Worm (Caenorhabditis elegans) whole organism, late embryonic: ENCODE data around the gene F26D2.16.

Source experiments
- K02D7.2 ChIP-seq: sonication (generic microtip); optimal IDR thresholded peaks from 2 replicates; lab custom pipeline; 2017; ENCODE audit warnings: mild to moderate bottlenecking, missing genetic modification characterization, missing compliant biosample characterization
- K09A11.1 ChIP-seq: sonication (generic microtip); optimal IDR thresholded peaks from 2 replicates; lab custom pipeline; 2017; ENCODE audit warnings: antibody characterized with exemption, mild to moderate bottlenecking, missing genetic modification characterization, missing compliant biosample characterization; ENCODE audit not compliant: insufficient read depth
- Y22D7AL.16 ChIP-seq: sonication (generic microtip); optimal IDR thresholded peaks from 2 replicates; lab custom pipeline; 2016; ENCODE audit warnings: missing genetic modification characterization, missing compliant biosample characterization
- ama-1 ChIP-seq: fragments of 150-350 bp; optimal IDR thresholded peaks from 2 replicates; lab custom pipeline; 2014
- ceh-18 ChIP-seq: sonication (generic microtip); optimal IDR thresholded peaks from 2 replicates; lab custom pipeline; 2016; ENCODE audit warnings: missing genetic modification characterization, missing compliant biosample characterization
- ceh-22 ChIP-seq: sonication (generic microtip); optimal IDR thresholded peaks from 2 replicates; lab custom pipeline; 2017; ENCODE audit warnings: missing biosample characterization, missing genetic modification characterization
- ceh-31 ChIP-seq: sonication (generic microtip); optimal IDR thresholded peaks from 2 replicates; lab custom pipeline; 2016; ENCODE audit warnings: missing genetic modification characterization, missing compliant biosample characterization
- ceh-45 ChIP-seq: fragments of 200-800 bp; sonication (Bioruptor generic); IDR thresholded peaks from 2 replicates; pipeline ENCODE4 v1.3.6; 2022; ENCODE audit warnings: missing genetic modification reagents, missing genetic modification characterization, missing compliant biosample characterization
- ceh-48 ChIP-seq: sonication (generic microtip); optimal IDR thresholded peaks from 2 replicates; lab custom pipeline; 2016; ENCODE audit warnings: missing genetic modification characterization, inconsistent platforms, missing compliant biosample characterization
- ets-4 ChIP-seq: sonication (generic microtip); optimal IDR thresholded peaks from 2 replicates; lab custom pipeline; 2016; ENCODE audit warnings: missing genetic modification characterization, missing compliant biosample characterization
- eyg-1 ChIP-seq: sonication (generic microtip); optimal IDR thresholded peaks from 2 replicates; lab custom pipeline; 2016; ENCODE audit warnings: missing genotype, missing genetic modification characterization, missing compliant biosample characterization
- fax-1 ChIP-seq: sonication (generic microtip); optimal IDR thresholded peaks from 2 replicates; lab custom pipeline; 2016; ENCODE audit warnings: missing genotype, missing genetic modification characterization, missing compliant biosample characterization
- fkh-10 ChIP-seq: fragments of 150-350 bp; optimal IDR thresholded peaks from 2 replicates; lab custom pipeline; 2014; ENCODE audit warnings: missing biosample characterization, missing genetic modification reagents, missing genetic modification characterization
- fkh-6 ChIP-seq: sonication (generic microtip); optimal IDR thresholded peaks from 2 replicates; lab custom pipeline; 2016; ENCODE audit warnings: missing genetic modification characterization, missing compliant biosample characterization
- gmeb-2 ChIP-seq: sonication (generic microtip); optimal IDR thresholded peaks from 2 replicates; lab custom pipeline; 2016; ENCODE audit warnings: missing genetic modification characterization, inconsistent platforms, missing compliant biosample characterization
- hlh-13 ChIP-seq: fragments of 200-800 bp; sonication (Bioruptor generic); optimal IDR thresholded peaks from 2 replicates; lab custom pipeline; 2018; ENCODE audit warnings: mild to moderate bottlenecking, missing genetic modification characterization, missing compliant biosample characterization
- hlh-15 ChIP-seq: sonication (generic microtip); optimal IDR thresholded peaks from 2 replicates; lab custom pipeline; 2016; ENCODE audit warnings: missing genetic modification characterization, missing compliant biosample characterization
- lin-11 ChIP-seq: fragments of 200-800 bp; sonication (Bioruptor generic); optimal IDR thresholded peaks from 2 replicates; lab custom pipeline; 2018; ENCODE audit warnings: mild to moderate bottlenecking, missing genetic modification characterization, missing compliant biosample characterization
- nhr-232 ChIP-seq: sonication (generic microtip); optimal IDR thresholded peaks from 2 replicates; lab custom pipeline; 2016; ENCODE audit warnings: missing genetic modification characterization, missing compliant biosample characterization
- pag-3 ChIP-seq: sonication (generic microtip); optimal IDR thresholded peaks from 2 replicates; lab custom pipeline; 2016; ENCODE audit warnings: missing compliant biosample characterization, missing genetic modification characterization, borderline replicate concordance
- pat-9 ChIP-seq: fragments of 200-800 bp; sonication (Bioruptor generic); optimal IDR thresholded peaks from 2 replicates; lab custom pipeline; 2018; ENCODE audit warnings: mild to moderate bottlenecking, missing genetic modification characterization, moderate library complexity, missing compliant biosample characterization
- pax-1 ChIP-seq: fragments of 150-350 bp; optimal IDR thresholded peaks from 2 replicates; lab custom pipeline; 2014; ENCODE audit warnings: missing biosample characterization, missing genetic modification characterization
- pha-2 ChIP-seq: sonication (generic microtip); optimal IDR thresholded peaks from 2 replicates; lab custom pipeline; 2017; ENCODE audit warnings: mild to moderate bottlenecking, missing genetic modification characterization, missing compliant biosample characterization
- pha-4 ChIP-seq: fragments of 150-350 bp; optimal IDR thresholded peaks from 2 replicates; lab custom pipeline; 2018; ENCODE audit warnings: missing biosample characterization, missing genetic modification reagents, missing genetic modification characterization
- pqm-1 ChIP-seq: sonication (generic microtip); optimal IDR thresholded peaks from 2 replicates; lab custom pipeline; 2016; ENCODE audit warnings: missing genetic modification characterization, missing compliant biosample characterization
- pros-1 ChIP-seq: fragments of 150-350 bp; optimal IDR thresholded peaks from 2 replicates; lab custom pipeline; 2014; ENCODE audit warnings: missing biosample characterization, missing genetic modification reagents, missing genetic modification characterization
- ref-2 ChIP-seq: sonication (generic microtip); optimal IDR thresholded peaks from 2 replicates; lab custom pipeline; 2016; ENCODE audit warnings: missing genetic modification characterization, missing compliant biosample characterization
- rnt-1 ChIP-seq: sonication (generic microtip); optimal IDR thresholded peaks from 2 replicates; lab custom pipeline; 2016; ENCODE audit warnings: missing genetic modification characterization, missing compliant biosample characterization
- sox-2 ChIP-seq: fragments of 200-800 bp; sonication (Bioruptor generic); IDR thresholded peaks from 2 replicates; pipeline ENCODE4 v1.3.6; 2022; ENCODE audit warnings: missing genetic modification reagents, missing genetic modification characterization, missing compliant biosample characterization
- tbx-2 ChIP-seq: sonication (generic microtip); optimal IDR thresholded peaks from 2 replicates; lab custom pipeline; 2016; ENCODE audit warnings: missing genetic modification characterization, missing compliant biosample characterization
- ttx-3 ChIP-seq: sonication (generic microtip); optimal IDR thresholded peaks from 2 replicates; lab custom pipeline; 2016; ENCODE audit warnings: missing genetic modification reagents, missing genetic modification characterization, missing compliant biosample characterization
- unc-3 ChIP-seq, 2 experiments: fragments of 200-800 bp in 1 of 2; sonication (Bioruptor generic) in 1 of 2; sonication (generic microtip) in 1 of 2; conservative IDR thresholded peaks in 1 of 2; optimal IDR thresholded peaks in 1 of 2; 2 replicates each; pipeline versions ENCODE4 v1.3.6 to Lab custom; 2016 to 2022; ENCODE audit warnings: missing compliant biosample characterization in 2 of 2, missing genetic modification characterization in 2 of 2, missing genetic modification reagents in 1 of 2
- unc-42 ChIP-seq: sonication (generic microtip); optimal IDR thresholded peaks from 2 replicates; lab custom pipeline; 2016; ENCODE audit warnings: missing genotype, missing genetic modification characterization, missing compliant biosample characterization
- unc-55 ChIP-seq: sonication (generic microtip); optimal IDR thresholded peaks from 2 replicates; lab custom pipeline; 2017; ENCODE audit warnings: missing biosample characterization, missing genetic modification reagents, missing genetic modification characterization
- zip-5 ChIP-seq: sonication (generic microtip); optimal IDR thresholded peaks from 2 replicates; lab custom pipeline; 2016; ENCODE audit warnings: missing genetic modification characterization, missing compliant biosample characterization

F26D2.16 gene

DNA sequence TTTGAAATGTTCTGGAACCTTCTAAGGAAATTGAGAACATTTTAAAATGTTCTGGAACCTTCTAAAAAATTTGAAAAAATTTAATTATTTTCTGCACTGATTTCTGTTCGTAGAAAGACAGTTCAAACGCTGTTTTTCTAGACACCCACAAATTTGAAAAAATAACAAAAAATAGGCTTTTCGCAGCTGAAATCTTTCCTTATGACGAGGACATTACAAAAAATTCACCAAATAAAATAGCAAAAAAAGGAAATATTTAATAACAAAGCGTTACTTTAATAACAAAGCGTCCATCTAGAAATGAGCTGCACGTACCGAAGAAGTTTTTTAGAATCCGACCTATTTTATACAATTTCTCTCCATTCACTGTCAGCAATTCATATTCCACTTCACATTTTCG lies 24.0 kb upstream of the F26D2.16 start, which contains the start of gene srh-141:
srh-141 (plus strand) TSS at position 301 of the 400 bp plus-strand sequence.
- TF ChIP-seq pros-1 (tag; lab: Kevin White, UChicago) (no peak), fkh-10 (GFP tag; lab: Kevin White, UChicago) (no peak), nhr-232 (tag; lab: Kevin White, UChicago) (no peak), ceh-31 (tag; lab: Kevin White, UChicago) (no peak), rnt-1 (tag; lab: Kevin White, UChicago) (no peak), ets-4 (tag; lab: Kevin White, UChicago) (no peak), pax-1 (no peak), hlh-13 (GFP tag; lab: Kevin White, UChicago) (no peak), eyg-1 (no peak)

DNA sequence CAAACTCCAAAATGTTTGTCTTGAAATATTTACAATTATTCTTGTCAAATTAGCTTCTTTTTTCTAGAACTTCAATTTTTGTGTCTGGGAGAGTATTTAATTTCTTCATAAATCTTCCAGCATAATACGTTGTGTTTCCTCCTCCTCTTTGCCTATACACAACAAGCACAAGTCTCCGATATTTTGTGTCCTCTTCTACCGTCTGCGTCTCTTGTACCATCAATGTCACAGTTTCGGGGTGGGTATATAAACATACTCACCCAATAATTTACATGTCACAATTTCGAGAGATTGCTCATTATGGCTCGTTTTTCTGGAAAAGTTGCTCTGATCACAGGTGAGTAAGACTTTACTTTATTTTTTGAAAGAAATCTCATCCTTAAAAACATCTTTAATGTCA lies 17.9 kb upstream of the F26D2.16 start, which contains the start of gene F26D2.15:
F26D2.15 (plus strand) TSS at position 301 of the 400 bp plus-strand sequence.
- TF ChIP-seq ceh-31 (tag; lab: Kevin White, UChicago), result no peak
- TF ChIP-seq tbx-2, result no peak
- TF ChIP-seq ceh-48 (tag; lab: Kevin White, UChicago), result no peak
- no peak for TF ChIP-seq ceh-18 (tag; lab: Kevin White, UChicago)
- no peak for TF ChIP-seq hlh-13 (GFP tag; lab: Kevin White, UChicago)
- no peak for TF ChIP-seq gmeb-2
- TF ChIP-seq fkh-6 (tag; lab: Kevin White, UChicago), result no peak

DNA sequence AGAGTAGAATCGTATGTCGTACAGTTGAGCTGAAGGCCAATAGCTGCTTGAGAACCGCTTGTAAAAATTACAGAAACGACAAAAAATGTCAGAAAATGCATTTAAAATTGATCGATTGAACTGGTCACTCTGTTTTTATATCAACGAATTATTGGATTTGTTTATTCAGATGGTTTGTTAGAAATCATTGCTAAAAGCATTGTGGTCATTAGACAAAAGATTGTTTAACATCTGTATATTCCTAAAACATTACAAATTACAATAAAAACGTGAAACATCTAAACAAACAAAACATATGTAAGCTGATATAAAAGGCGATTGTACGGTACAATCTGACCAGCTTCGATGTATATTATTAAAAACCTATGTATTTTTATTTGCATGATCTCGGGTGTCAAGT lies 15.8 kb upstream of the F26D2.16 start, which contains the start of the genes F26D2.13 and F26D2.14:
F26D2.13 (minus strand) TSS at position 101 of the 400 bp plus-strand sequence.
F26D2.14 (plus strand) TSS at position 346 of the 400 bp plus-strand sequence.
- no peak for TF ChIP-seq fax-1 (tag; lab: Kevin White, UChicago)
- no peak for TF ChIP-seq ceh-22 (tag; lab: Kevin White, UChicago)
- no peak for TF ChIP-seq ref-2 (tag; lab: Kevin White, UChicago)
- no peak for TF ChIP-seq Y22D7AL.16 (tag; lab: Kevin White, UChicago)
- TF ChIP-seq pat-9 (tag; lab: Kevin White, UChicago), result no peak
- no peak for TF ChIP-seq gmeb-2

DNA sequence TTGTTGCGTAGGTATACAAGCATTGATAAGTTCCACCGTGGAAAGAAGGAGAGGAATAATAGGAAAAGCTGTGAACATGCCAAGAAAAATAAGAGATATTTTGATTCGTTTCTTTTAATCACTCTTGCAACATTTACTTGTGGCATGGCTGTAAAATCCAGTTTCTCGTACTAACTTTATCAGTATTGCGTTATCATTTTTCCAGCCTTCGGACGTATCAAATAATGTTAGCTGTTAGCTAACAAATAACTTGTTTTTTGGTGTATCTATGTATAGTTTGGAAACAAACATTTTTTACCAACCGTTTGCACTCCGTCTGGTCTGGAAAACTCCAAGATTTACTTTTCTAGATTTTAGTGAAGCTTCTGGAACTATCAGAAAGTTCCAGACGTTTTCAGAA lies 13.8 kb upstream of the F26D2.16 start, which contains the start of gene clec-234:
clec-234 (minus strand) TSS at position 101 of the 400 bp plus-strand sequence.
- TF ChIP-seq ets-4 (tag; lab: Kevin White, UChicago) (no peak), ttx-3 (tag; lab: Kevin White, UChicago) (no peak)

DNA sequence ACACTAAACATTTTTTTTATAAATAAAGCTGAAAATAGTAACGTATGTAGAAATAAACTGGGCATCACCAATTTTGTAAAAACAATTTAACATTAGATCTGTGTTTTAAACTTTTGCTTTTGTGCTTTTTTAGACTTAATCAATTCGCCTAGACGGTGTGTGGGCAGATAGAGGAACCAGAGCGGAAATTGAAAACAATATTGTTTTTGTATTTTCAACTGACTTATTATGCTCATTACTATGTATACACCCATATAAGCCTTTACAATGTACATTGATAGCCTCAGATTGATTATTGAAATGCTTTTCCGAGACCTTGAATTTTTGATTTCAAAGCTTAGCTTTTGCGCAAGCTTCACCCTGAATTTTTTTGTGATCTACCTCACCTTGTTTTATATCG lies 10.3 kb upstream of the F26D2.16 start, which contains the start of gene str-73:
str-73 (plus strand) TSS at position 301 of the 400 bp plus-strand sequence.
- TF ChIP-seq fkh-6 (tag; lab: Kevin White, UChicago) (no peak), ama-1 (lab: Kevin White, UChicago) (no peak), hlh-13 (GFP tag; lab: Kevin White, UChicago) (no peak), ceh-45 (GFP tag; lab: Robert Waterston, UW) (no peak), hlh-15 (tag; lab: Kevin White, UChicago) (no peak), ceh-22 (tag; lab: Kevin White, UChicago) (no peak), sox-2 (GFP tag; lab: Robert Waterston, UW) (no peak), pag-3 (tag; lab: Kevin White, UChicago) (no peak), fax-1 (tag; lab: Kevin White, UChicago) (no peak), pqm-1 (no peak), pha-2 (tag; lab: Kevin White, UChicago) (no peak), unc-42 (no peak), tbx-2 (no peak), K09A11.1 (no peak)

DNA sequence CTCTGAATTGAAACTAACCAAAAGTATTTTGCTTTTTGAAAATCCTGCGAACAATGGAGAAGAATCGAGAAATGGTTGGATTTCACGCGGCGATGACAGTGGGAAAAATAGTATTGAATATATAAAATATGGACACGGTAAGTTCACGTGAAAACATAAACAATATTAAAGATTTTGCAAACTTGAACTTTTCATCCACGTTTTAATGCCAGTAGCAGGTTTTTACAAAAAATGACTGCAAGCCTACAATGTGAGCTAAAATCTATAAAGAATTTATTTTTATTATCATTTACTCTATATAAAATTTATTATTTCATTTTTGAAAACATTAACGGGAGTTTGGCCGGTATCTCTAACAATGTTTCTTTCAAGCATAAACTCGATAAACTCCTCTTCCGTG lies 9.8 kb upstream of the F26D2.16 start, which contains the start of gene F26D2.10:
F26D2.10 (minus strand) TSS at position 101 of the 400 bp plus-strand sequence.
- no peak for TF ChIP-seq K02D7.2
- TF ChIP-seq sox-2 (GFP tag; lab: Robert Waterston, UW), result no peak
- no peak for TF ChIP-seq pha-4 (tag; lab: Kevin White, UChicago)
- TF ChIP-seq ceh-48 (tag; lab: Kevin White, UChicago), result no peak
- TF ChIP-seq pax-1, result no peak
- no peak for TF ChIP-seq unc-3 (GFP tag; conservative IDR thresholded peaks at IDR 0.05; lab: Robert Waterston, UW)
- TF ChIP-seq unc-3 (tag; optimal IDR thresholded peaks at IDR 0.05; lab: Kevin White, UChicago), result no peak
- no peak for TF ChIP-seq zip-5 (tag; lab: Kevin White, UChicago)
- TF ChIP-seq unc-55 (GFP tag; lab: Kevin White, UChicago), result no peak
- no peak for TF ChIP-seq lin-11 (tag; lab: Kevin White, UChicago)
- TF ChIP-seq, all 69 proteins: peak for 0
